Worm (Caenorhabditis elegans) whole organism, L4 larva: ENCODE measurements around the gene fbxa-39.

ENCODE experiments used
- T20F7.1 ChIP-seq: fragments of 200-800 bp; sonication (Bioruptor generic); optimal IDR thresholded peaks from 2 replicates; lab custom pipeline; 2018; ENCODE audit warnings: mild to moderate bottlenecking, missing genetic modification characterization, missing compliant biosample characterization
- ceh-28 ChIP-seq: fragments of 150-350 bp; optimal IDR thresholded peaks from 2 replicates; lab custom pipeline; 2014; ENCODE audit warnings: missing biosample characterization, missing genetic modification reagents, missing genetic modification characterization
- ceh-44 ChIP-seq: fragments of 200-800 bp; sonication (Bioruptor generic); IDR thresholded peaks from 2 replicates; pipeline ENCODE4 v1.3.6; 2022; ENCODE audit warnings: missing genetic modification reagents, missing genetic modification characterization, missing compliant biosample characterization
- ceh-82 ChIP-seq: sonication (generic microtip); optimal IDR thresholded peaks from 2 replicates; lab custom pipeline; 2017; ENCODE audit warnings: missing biosample characterization, missing genetic modification characterization
- dmd-8 ChIP-seq: fragments of 200-800 bp; sonication (Bioruptor generic); IDR thresholded peaks from 2 replicates; pipeline ENCODE4 v1.3.6; 2022; ENCODE audit warnings: missing genetic modification characterization, missing compliant biosample characterization
- mxl-2 ChIP-seq: fragments of 200-800 bp; sonication (Bioruptor generic); conservative IDR thresholded peaks from 2 replicates; pipeline ENCODE4 v1.3.6; 2022; ENCODE audit warnings: missing genetic modification reagents, missing genetic modification characterization, missing compliant biosample characterization
- nhr-25 ChIP-seq: sonication (generic microtip); optimal IDR thresholded peaks from 2 replicates; lab custom pipeline; 2017; ENCODE audit warnings: missing genetic modification characterization, mild to moderate bottlenecking, missing compliant biosample characterization, antibody characterized with exemption, moderate library complexity, borderline replicate concordance; ENCODE audit not compliant: insufficient read depth
- nhr-28 ChIP-seq: fragments of 150-350 bp; optimal IDR thresholded peaks from 2 replicates; lab custom pipeline; 2014; ENCODE audit warnings: missing biosample characterization, missing genetic modification characterization
- nhr-48 ChIP-seq: sonication (generic microtip); optimal IDR thresholded peaks from 2 replicates; lab custom pipeline; 2016; ENCODE audit warnings: mild to moderate bottlenecking, missing genetic modification characterization, missing compliant biosample characterization
- pha-4 ChIP-seq, 2 experiments: fragments of 150-350 bp in 1 of 2; fragments of 200-800 bp in 1 of 2; sonication (Bioruptor generic) in 1 of 2; IDR thresholded peaks in 1 of 2; optimal IDR thresholded peaks in 1 of 2; 2 replicates each; pipeline versions ENCODE4 v1.3.6 to Lab custom; 2014 to 2022; ENCODE audit warnings: missing genetic modification characterization in 2 of 2, missing genetic modification reagents in 2 of 2, missing biosample characterization in 1 of 2, missing compliant biosample characterization in 1 of 2
- saeg-2 ChIP-seq: fragments of 200-800 bp; sonication (Bioruptor generic); IDR thresholded peaks from 2 replicates; pipeline ENCODE4 v1.3.6; 2022; ENCODE audit warnings: missing genetic modification reagents, missing genetic modification characterization, missing compliant biosample characterization
- unc-62 ChIP-seq, 3 experiments: fragments of 150-350 bp in 1 of 3; sonication (generic microtip); optimal IDR thresholded peaks in 2 of 3; peaks in 1 of 3; 1 replicate in 1 of 3; 2 replicates in 2 of 3; lab custom pipeline; 2014 to 2017; ENCODE audit warnings: missing biosample characterization in 3 of 3, missing genetic modification characterization in 3 of 3, missing genetic modification reagents in 3 of 3, missing genotype in 1 of 3

ce11 chrIII:2234192-2234934, 38.5 kb upstream of the fbxa-39 start, which contains the start of gene C39B5.2:
- TF ChIP-seq nhr-25 (tag; lab: Kevin White, UChicago) = no peak
- TF ChIP-seq dmd-8 (GFP tag; lab: Robert Waterston, UW) = no peak
- TF ChIP-seq nhr-28 (tag; lab: Kevin White, UChicago) = no peak
- TF ChIP-seq mxl-2 = no peak
- TF ChIP-seq pha-4 (GFP tag; IDR thresholded peaks at IDR 0.05; lab: Robert Waterston, UW) = no peak
- no peak for TF ChIP-seq pha-4 (tag; optimal IDR thresholded peaks at IDR 0.05; lab: Kevin White, UChicago)
- TF ChIP-seq saeg-2 (GFP tag; lab: Robert Waterston, UW) = no peak
- TF ChIP-seq T20F7.1 (GFP tag; lab: Kevin White, UChicago) = no peak
- no peak for TF ChIP-seq ceh-28
- TF ChIP-seq ceh-44 (GFP tag; lab: Robert Waterston, UW) = no peak
- TF ChIP-seq unc-62 (GFP tag; optimal IDR thresholded peaks at IDR 0.05 in 1 of 2; lab: Kevin White, UChicago) = no peak
- no peak for TF ChIP-seq unc-62 (tag; optimal IDR thresholded peaks at IDR 0.05; lab: Kevin White, UChicago)
- TF ChIP-seq nhr-48 (tag; lab: Kevin White, UChicago) = no peak
- no peak for TF ChIP-seq ceh-82
